Worm (Caenorhabditis elegans): ENCODE measurements around the gene clec-74.

ce11 chrIV:3998517-3998916 lies 41.7 kb downstream of the clec-74 start, which contains the start of gene F47C12.8:
- no peak for TF ChIP-seq pqm-1 (tag; optimal IDR thresholded peaks at IDR 0.05)
- no peak for TF ChIP-seq pha-2 (tag; optimal IDR thresholded peaks at IDR 0.05)
- TF ChIP-seq eyg-1 (tag; optimal IDR thresholded peaks at IDR 0.05), result no peak
- no peak for TF ChIP-seq ceh-48 (tag; optimal IDR thresholded peaks at IDR 0.05)
- TF ChIP-seq ceh-18 (tag; optimal IDR thresholded peaks at IDR 0.05), result no peak
- no peak for TF ChIP-seq che-1 (tag; optimal IDR thresholded peaks at IDR 0.05)
- no peak for TF ChIP-seq ceh-2 (tag; optimal IDR thresholded peaks at IDR 0.05)
- no peak for TF ChIP-seq nhr-11 (tag; optimal IDR thresholded peaks at IDR 0.05)
- no peak for TF ChIP-seq sdc-2 (tag; optimal IDR thresholded peaks at IDR 0.05)
- no peak for TF ChIP-seq pha-4 (tag; optimal IDR thresholded peaks at IDR 0.05)
- no peak for TF ChIP-seq ceh-9 (tag; optimal IDR thresholded peaks at IDR 0.05)
- no peak for TF ChIP-seq tbx-2 (tag; optimal IDR thresholded peaks at IDR 0.05)
